Worm (Caenorhabditis elegans) whole organism, L4 larva: ENCODE measurements around the gene R53.4.
A peak's percentile ranks its signal among the peaks of the same experiment; 100 is the strongest.

Experiments
- F10B5.3 ChIP-seq: sonication (generic microtip); optimal IDR thresholded peaks from 2 replicates; lab custom pipeline; 2016; ENCODE audit warnings: mild to moderate bottlenecking, missing genetic modification characterization, missing compliant biosample characterization
- F26F4.8 ChIP-seq: fragments of 200-800 bp; sonication (Bioruptor generic); conservative IDR thresholded peaks from 2 replicates; pipeline ENCODE4 v1.3.6; 2022; ENCODE audit warnings: missing genetic modification characterization, missing compliant biosample characterization
- F49E8.2 ChIP-seq: sonication (generic microtip); optimal IDR thresholded peaks from 2 replicates; lab custom pipeline; 2016; ENCODE audit warnings: missing compliant biosample characterization, mild to moderate bottlenecking, missing genetic modification characterization, borderline replicate concordance
- T26A8.4 ChIP-seq: fragments of 200-800 bp; sonication (Bioruptor generic); IDR thresholded peaks from 2 replicates; pipeline ENCODE4 v1.3.6; 2022; ENCODE audit warnings: missing genetic modification characterization, missing compliant biosample characterization
- Y5F2A.4 ChIP-seq: fragments of 200-800 bp; sonication (Bioruptor generic); optimal IDR thresholded peaks from 2 replicates; lab custom pipeline; 2018; ENCODE audit warnings: mild to moderate bottlenecking, missing genetic modification characterization, missing compliant biosample characterization
- aha-1 ChIP-seq: fragments of 150-350 bp; peaks from one replicate; lab custom pipeline; 2014; ENCODE audit warnings: missing biosample characterization, missing genetic modification characterization
- ama-1 ChIP-seq: fragments of 150-350 bp; optimal IDR thresholded peaks from 2 replicates; lab custom pipeline; 2014; ENCODE audit warnings: inconsistent platforms, mixed read lengths
- arid-1 ChIP-seq: fragments of 200-800 bp; sonication (Bioruptor generic); conservative IDR thresholded peaks from 2 replicates; pipeline ENCODE4 v1.3.6; 2022; ENCODE audit warnings: missing genetic modification reagents, missing genetic modification characterization, missing compliant biosample characterization
- attf-4 ChIP-seq: sonication (generic microtip); optimal IDR thresholded peaks from 3 replicates; lab custom pipeline; 2017; ENCODE audit warnings: missing biosample characterization, missing genetic modification characterization
- ceh-20 ChIP-seq: fragments of 200-800 bp; sonication (Bioruptor generic); IDR thresholded peaks from 2 replicates; pipeline ENCODE4 v1.3.6; 2022; ENCODE audit warnings: missing genetic modification reagents, missing genetic modification characterization, missing compliant biosample characterization
- ceh-28 ChIP-seq: fragments of 150-350 bp; optimal IDR thresholded peaks from 2 replicates; lab custom pipeline; 2014; ENCODE audit warnings: missing biosample characterization, missing genetic modification reagents, missing genetic modification characterization
- ceh-32 ChIP-seq: sonication (generic microtip); optimal IDR thresholded peaks from 2 replicates; lab custom pipeline; 2016; ENCODE audit warnings: mild to moderate bottlenecking, missing genetic modification characterization, missing compliant biosample characterization; ENCODE audit not compliant: poor library complexity
- ceh-44 ChIP-seq: fragments of 200-800 bp; sonication (Bioruptor generic); IDR thresholded peaks from 2 replicates; pipeline ENCODE4 v1.3.6; 2022; ENCODE audit warnings: missing genetic modification reagents, missing genetic modification characterization, missing compliant biosample characterization
- ceh-62 ChIP-seq: sonication (generic microtip); optimal IDR thresholded peaks from 2 replicates; lab custom pipeline; 2017; ENCODE audit warnings: missing biosample characterization, missing genetic modification characterization
- ces-1 ChIP-seq: fragments of 150-350 bp; sonication (generic microtip); optimal IDR thresholded peaks from 4 replicates; lab custom pipeline; 2014; ENCODE audit warnings: missing biosample characterization, missing genetic modification reagents, missing genetic modification characterization
- cey-2 ChIP-seq: sonication (generic microtip); optimal IDR thresholded peaks from 3 replicates; lab custom pipeline; 2017; ENCODE audit warnings: missing genetic modification characterization, mild to moderate bottlenecking, missing compliant biosample characterization, antibody characterized with exemption, borderline replicate concordance; ENCODE audit not compliant: insufficient read depth
- ctbp-1 ChIP-seq: fragments of 200-800 bp; sonication (Bioruptor generic); IDR thresholded peaks from 2 replicates; pipeline ENCODE4 v1.3.6; 2022; ENCODE audit warnings: missing genetic modification reagents, missing genetic modification characterization, missing compliant biosample characterization
- daf-16 ChIP-seq, 3 experiments: sonication (generic microtip); optimal IDR thresholded peaks; 2 replicates each; lab custom pipeline; 2016 to 2017; ENCODE audit warnings: missing genetic modification characterization in 3 of 3, missing genetic modification reagents in 3 of 3, mild to moderate bottlenecking in 2 of 3, missing compliant biosample characterization in 2 of 3, missing biosample characterization in 1 of 3, moderate library complexity in 1 of 3
- daf-19 ChIP-seq: fragments of 200-800 bp; sonication (Bioruptor generic); conservative IDR thresholded peaks from 2 replicates; pipeline ENCODE4 v1.3.6; 2022; ENCODE audit warnings: missing genetic modification characterization, missing compliant biosample characterization
- daf-8 ChIP-seq: fragments of 200-800 bp; sonication (Bioruptor generic); IDR thresholded peaks from 2 replicates; pipeline ENCODE4 v1.3.6; 2022; ENCODE audit warnings: missing genetic modification characterization, missing compliant biosample characterization
- dmd-8 ChIP-seq: fragments of 200-800 bp; sonication (Bioruptor generic); IDR thresholded peaks from 2 replicates; pipeline ENCODE4 v1.3.6; 2022; ENCODE audit warnings: missing genetic modification characterization, missing compliant biosample characterization
- dmd-9 ChIP-seq: fragments of 200-800 bp; sonication (Bioruptor generic); IDR thresholded peaks from 2 replicates; pipeline ENCODE4 v1.3.6; 2022; ENCODE audit warnings: missing genetic modification reagents, missing genetic modification characterization, missing compliant biosample characterization
- dpl-1 ChIP-seq: fragments of 150-350 bp; optimal IDR thresholded peaks from 2 replicates; lab custom pipeline; 2014; ENCODE audit warnings: missing biosample characterization, missing genetic modification reagents, missing genetic modification characterization
- egl-27 ChIP-seq: sonication (generic microtip); optimal IDR thresholded peaks from 3 replicates; lab custom pipeline; 2017; ENCODE audit warnings: missing biosample characterization, missing genetic modification reagents, missing genetic modification characterization
- hif-1 ChIP-seq, 2 experiments: sonication (generic microtip); optimal IDR thresholded peaks; 2 replicates each; lab custom pipeline; 2016 to 2017; ENCODE audit warnings: missing compliant biosample characterization in 2 of 2, missing genetic modification characterization in 2 of 2, missing genetic modification reagents in 2 of 2, missing genotype in 2 of 2, mild to moderate bottlenecking in 1 of 2
- hlh-30 ChIP-seq: sonication (generic microtip); optimal IDR thresholded peaks from 2 replicates; lab custom pipeline; 2017; ENCODE audit warnings: antibody characterized with exemption, mild to moderate bottlenecking, missing genetic modification characterization, missing compliant biosample characterization; ENCODE audit not compliant: insufficient read depth
- jun-1 ChIP-seq: fragments of 150-350 bp; optimal IDR thresholded peaks from 2 replicates; lab custom pipeline; 2014; ENCODE audit warnings: missing biosample characterization, missing genetic modification reagents, missing genetic modification characterization
- lim-7 ChIP-seq: fragments of 200-800 bp; sonication (Bioruptor generic); IDR thresholded peaks from 2 replicates; pipeline ENCODE4 v1.3.6; 2022; ENCODE audit warnings: missing genetic modification characterization, missing compliant biosample characterization
- lin-38 ChIP-seq: fragments of 200-800 bp; sonication (Bioruptor generic); IDR thresholded peaks from 2 replicates; pipeline ENCODE4 v1.3.6; 2022; ENCODE audit warnings: missing genetic modification reagents, missing genetic modification characterization, missing compliant biosample characterization
- lsy-2 ChIP-seq, 2 experiments: fragments of 150-350 bp in 1 of 2; sonication (generic microtip) in 1 of 2; optimal IDR thresholded peaks; 2 replicates each; lab custom pipeline; 2014 to 2017; ENCODE audit warnings: missing biosample characterization in 2 of 2, missing genetic modification characterization in 2 of 2
- madf-5 ChIP-seq, 2 experiments: fragments of 200-800 bp; sonication (Bioruptor generic); IDR thresholded peaks; 2 replicates each; pipeline ENCODE4 v1.3.6; 2022; ENCODE audit warnings: missing compliant biosample characterization in 2 of 2, missing genetic modification characterization in 2 of 2
- madf-9 ChIP-seq: fragments of 200-800 bp; sonication (Bioruptor generic); conservative IDR thresholded peaks from 2 replicates; pipeline ENCODE4 v1.3.6; 2022; ENCODE audit warnings: missing genetic modification reagents, missing genetic modification characterization, missing compliant biosample characterization
- mxl-2 ChIP-seq: fragments of 200-800 bp; sonication (Bioruptor generic); conservative IDR thresholded peaks from 2 replicates; pipeline ENCODE4 v1.3.6; 2022; ENCODE audit warnings: missing genetic modification reagents, missing genetic modification characterization, missing compliant biosample characterization
- mxl-3 ChIP-seq: fragments of 200-800 bp; sonication (Bioruptor generic); optimal IDR thresholded peaks from 2 replicates; lab custom pipeline; 2018; ENCODE audit warnings: mild to moderate bottlenecking, missing genetic modification characterization, missing compliant biosample characterization
- nhr-10 ChIP-seq: fragments of 150-350 bp; optimal IDR thresholded peaks from 2 replicates; lab custom pipeline; 2014; ENCODE audit warnings: missing biosample characterization, missing genetic modification characterization
- nhr-102 ChIP-seq: sonication (generic microtip); optimal IDR thresholded peaks from 2 replicates; lab custom pipeline; 2016; ENCODE audit warnings: mild to moderate bottlenecking, missing genetic modification characterization, moderate library complexity, missing compliant biosample characterization
- nhr-111 ChIP-seq: fragments of 200-800 bp; sonication (Bioruptor generic); optimal IDR thresholded peaks from 2 replicates; lab custom pipeline; 2018; ENCODE audit warnings: mild to moderate bottlenecking, missing genetic modification characterization, missing compliant biosample characterization
- nhr-25 ChIP-seq: sonication (generic microtip); optimal IDR thresholded peaks from 2 replicates; lab custom pipeline; 2017; ENCODE audit warnings: missing genetic modification characterization, mild to moderate bottlenecking, missing compliant biosample characterization, antibody characterized with exemption, moderate library complexity, borderline replicate concordance; ENCODE audit not compliant: insufficient read depth
- nhr-28 ChIP-seq: fragments of 150-350 bp; optimal IDR thresholded peaks from 2 replicates; lab custom pipeline; 2014; ENCODE audit warnings: missing biosample characterization, missing genetic modification characterization
- nhr-77 ChIP-seq: fragments of 150-350 bp; optimal IDR thresholded peaks from 2 replicates; lab custom pipeline; 2014; ENCODE audit warnings: missing biosample characterization, missing genetic modification characterization
- pha-4 ChIP-seq, 2 experiments: fragments of 150-350 bp in 1 of 2; fragments of 200-800 bp in 1 of 2; sonication (Bioruptor generic) in 1 of 2; IDR thresholded peaks in 1 of 2; optimal IDR thresholded peaks in 1 of 2; 2 replicates each; pipeline versions ENCODE4 v1.3.6 to Lab custom; 2014 to 2022; ENCODE audit warnings: missing genetic modification characterization in 2 of 2, missing genetic modification reagents in 2 of 2, missing biosample characterization in 1 of 2, missing compliant biosample characterization in 1 of 2
- sdz-12 ChIP-seq: fragments of 200-800 bp; sonication (Bioruptor generic); optimal IDR thresholded peaks from 2 replicates; lab custom pipeline; 2018; ENCODE audit warnings: mild to moderate bottlenecking, missing genetic modification characterization, missing compliant biosample characterization
- set-16 ChIP-seq: fragments of 200-800 bp; sonication (Bioruptor generic); IDR thresholded peaks from 2 replicates; pipeline ENCODE4 v1.3.6; 2022; ENCODE audit warnings: missing genetic modification reagents, missing genetic modification characterization, missing compliant biosample characterization
- tag-97 ChIP-seq: fragments of 200-800 bp; sonication (Bioruptor generic); IDR thresholded peaks from 2 replicates; pipeline ENCODE4 v1.3.6; 2022; ENCODE audit warnings: missing genetic modification characterization, missing compliant biosample characterization
- tra-1 ChIP-seq: fragments of 200-800 bp; sonication (Bioruptor generic); IDR thresholded peaks from 2 replicates; pipeline ENCODE4 v1.3.6; 2022; ENCODE audit warnings: missing genetic modification reagents, missing genetic modification characterization, missing compliant biosample characterization
- unc-39 ChIP-seq: sonication (generic microtip); optimal IDR thresholded peaks from 2 replicates; lab custom pipeline; 2017; ENCODE audit warnings: missing biosample characterization, missing genetic modification characterization
- zag-1 ChIP-seq: fragments of 150-350 bp; optimal IDR thresholded peaks from 2 replicates; lab custom pipeline; 2014; ENCODE audit warnings: missing biosample characterization, missing genetic modification characterization
- zip-2 ChIP-seq: fragments of 150-350 bp; optimal IDR thresholded peaks from 2 replicates; lab custom pipeline; 2014; ENCODE audit warnings: missing biosample characterization, missing genetic modification characterization
- ztf-11 ChIP-seq: fragments of 150-350 bp; optimal IDR thresholded peaks from 2 replicates; lab custom pipeline; 2014; ENCODE audit warnings: missing biosample characterization, missing genetic modification characterization

R53.4 gene

ce11 chrII:9940430-9940829, 27.4 kb downstream of the R53.4 start, which contains the start of gene ufd-3 (continued):
- TF ChIP-seq ceh-62 (no peak), zag-1 (tag; lab: Kevin White, UChicago) (no peak), nhr-25 (tag; lab: Kevin White, UChicago) (no peak), ceh-28 (tag; lab: Kevin White, UChicago) (no peak), F26F4.8 (GFP tag; lab: Robert Waterston, UW) (no peak), lim-7 (no peak), hif-1 (tag; optimal IDR thresholded peaks at IDR 0.05; lab: Kevin White, UChicago) (peak in 1 of 2 experiments; percentile 92), hlh-30 (peak; percentile 59), ceh-32 (tag; lab: Kevin White, UChicago) (no peak), madf-5 (GFP tag; IDR thresholded peaks at IDR 0.05; lab: Robert Waterston, UW) (peak in 1 of 2 experiments; percentile 14; a peak in 1 of 4 replicates), ztf-11 (tag; lab: Kevin White, UChicago) (no peak), dpl-1 (peak; percentile 98), nhr-77 (tag; lab: Kevin White, UChicago) (peak; percentile 19), arid-1 (GFP tag; lab: Robert Waterston, UW) (0 out of 2 replicates have a peak, but pooled peaks have one; percentile 15), unc-39 (no peak), lin-38 (GFP tag; lab: Robert Waterston, UW) (peak; percentile 76), daf-16 (GFP tag; optimal IDR thresholded peaks at IDR 0.05; lab: Kevin White, UChicago) (peak in 1 of 2 experiments; percentile 31), daf-16 (tag; optimal IDR thresholded peaks at IDR 0.05; lab: Kevin White, UChicago) (peak; percentile 15), tag-97 (GFP tag; lab: Robert Waterston, UW) (no peak), daf-19 (GFP tag; lab: Robert Waterston, UW) (no peak), lsy-2 (tag; optimal IDR thresholded peaks at IDR 0.05; lab: Kevin White, UChicago) (peak; percentile 38 to 92), set-16 (no peak), F49E8.2 (tag; lab: Kevin White, UChicago) (peak; percentile 63), jun-1 (tag; lab: Kevin White, UChicago) (no peak), sdz-12 (GFP tag; lab: Kevin White, UChicago) (no peak), madf-9 (GFP tag; lab: Robert Waterston, UW) (peak; percentile 61; the same call in 1 of the 2 replicates), egl-27 (tag; lab: Kevin White, UChicago) (no peak), nhr-10 (tag; lab: Kevin White, UChicago) (no peak), nhr-111 (GFP tag; lab: Kevin White, UChicago) (no peak), mxl-3 (GFP tag; lab: Kevin White, UChicago) (peak; percentile 61), ama-1 (peak; percentile 63), Y5F2A.4 (GFP tag; lab: Kevin White, UChicago) (no peak), ctbp-1 (GFP tag; lab: Robert Waterston, UW) (0 out of 2 replicates have a peak, but pooled peaks have one; percentile 31), pha-4 (GFP tag; IDR thresholded peaks at IDR 0.05; lab: Robert Waterston, UW) (peak; percentile 46; the same call in 1 of the 2 replicates), pha-4 (tag; optimal IDR thresholded peaks at IDR 0.05; lab: Kevin White, UChicago) (peak; percentile 59), dmd-8 (GFP tag; lab: Robert Waterston, UW) (no peak), daf-8 (GFP tag; lab: Robert Waterston, UW) (no peak), mxl-2 (no peak), tra-1 (GFP tag; lab: Robert Waterston, UW) (no peak; the same call in 1 of the 2 replicates), dmd-9 (peak; percentile 81), F10B5.3 (tag; lab: Kevin White, UChicago) (no peak), zip-2 (tag; lab: Kevin White, UChicago) (no peak), ces-1 (no peak), cey-2 (tag; lab: Kevin White, UChicago) (no peak), nhr-28 (peak; percentile 51), T26A8.4 (0 out of 2 replicates have a peak, but pooled peaks have one; percentile 57), attf-4 (tag; lab: Kevin White, UChicago) (no peak), aha-1 (tag; lab: Kevin White, UChicago) (peak; percentile 98), ceh-20 (GFP tag; lab: Robert Waterston, UW) (0 out of 2 replicates have a peak, but pooled peaks have one; percentile 18), nhr-102 (tag; lab: Kevin White, UChicago) (peak; percentile 46), ceh-44 (GFP tag; lab: Robert Waterston, UW) (peak; percentile 22; the same call in 1 of the 2 replicates)
